Worm (Caenorhabditis elegans) whole organism, L1 larva: Measurements from ENCODE around the gene Y110A2AL.7.

Experiments
- lin-15B ChIP-seq: fragments of 150-350 bp; sonication (generic microtip); optimal IDR thresholded peaks from 3 replicates; lab custom pipeline; 2014; ENCODE audit warnings: missing biosample characterization, missing genetic modification characterization
- nhr-11 ChIP-seq: fragments of 150-350 bp; optimal IDR thresholded peaks from 2 replicates; lab custom pipeline; 2014; ENCODE audit warnings: missing biosample characterization, missing genetic modification characterization

DNA sequence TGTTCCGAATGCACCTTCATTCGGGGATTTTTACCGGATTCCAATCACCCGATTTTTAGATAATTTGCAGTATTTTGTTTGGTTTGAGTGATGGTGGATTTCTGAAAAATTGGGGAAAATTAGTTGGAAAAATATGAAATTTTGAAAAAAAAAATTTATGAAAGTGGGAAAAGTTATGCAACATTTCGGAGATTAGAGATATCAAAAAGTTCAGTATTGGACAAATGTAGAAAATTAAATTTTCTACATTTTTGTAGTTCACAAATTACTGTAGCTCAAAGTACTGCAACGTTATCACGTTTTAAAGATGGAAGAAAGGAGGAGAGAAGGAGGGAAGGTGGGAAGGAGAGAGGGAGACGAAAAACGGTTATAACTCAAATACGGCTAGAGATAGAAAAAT, 9.5 kb upstream of the Y110A2AL.7 start, which contains the start of gene ptc-3:
- TF ChIP-seq lin-15B (tag; lab: Kevin White, UChicago) (no peak), nhr-11 (tag; lab: Kevin White, UChicago) (no peak)
